Worm (Caenorhabditis elegans) whole organism, early embryonic: Measurements from ENCODE around the gene ugt-66.

Experiments
- B0310.2 ChIP-seq: sonication (generic microtip); optimal IDR thresholded peaks from 2 replicates; lab custom pipeline; 2016; ENCODE audit warnings: mild to moderate bottlenecking, missing genetic modification characterization, missing compliant biosample characterization
- F13C5.2 ChIP-seq: sonication (generic microtip); optimal IDR thresholded peaks from 2 replicates; lab custom pipeline; 2017; ENCODE audit warnings: mild to moderate bottlenecking, missing genetic modification characterization, inconsistent platforms, missing compliant biosample characterization
- aly-1 ChIP-seq: sonication (generic microtip); optimal IDR thresholded peaks from 2 replicates; lab custom pipeline; 2016; ENCODE audit warnings: missing genetic modification characterization, missing compliant biosample characterization
- ama-1 ChIP-seq: fragments of 150-350 bp; optimal IDR thresholded peaks from 2 replicates; lab custom pipeline; 2014
- ceh-13 ChIP-seq: fragments of 200-800 bp; sonication (Bioruptor generic); optimal IDR thresholded peaks from 2 replicates; lab custom pipeline; 2018; ENCODE audit warnings: mild to moderate bottlenecking, missing genetic modification characterization, missing compliant biosample characterization
- ceh-36 ChIP-seq: sonication (generic microtip); optimal IDR thresholded peaks from 2 replicates; lab custom pipeline; 2016; ENCODE audit warnings: missing genetic modification characterization, inconsistent platforms, missing compliant biosample characterization
- ets-7 ChIP-seq: sonication (generic microtip); optimal IDR thresholded peaks from 2 replicates; lab custom pipeline; 2016; ENCODE audit warnings: missing genotype, missing genetic modification characterization, missing compliant biosample characterization
- flt-1 ChIP-seq: fragments of 200-800 bp; sonication (Bioruptor generic); IDR thresholded peaks from 2 replicates; pipeline ENCODE4 v1.3.6; 2022; ENCODE audit warnings: missing genetic modification characterization, missing compliant biosample characterization
- hmbx-1 ChIP-seq: sonication (generic microtip); optimal IDR thresholded peaks from 2 replicates; lab custom pipeline; 2016; ENCODE audit warnings: mild to moderate bottlenecking, missing genetic modification characterization, missing compliant biosample characterization
- hmg-4 ChIP-seq: fragments of 200-800 bp; sonication (Bioruptor generic); optimal IDR thresholded peaks from 2 replicates; lab custom pipeline; 2018; ENCODE audit warnings: mild to moderate bottlenecking, missing genetic modification characterization, missing compliant biosample characterization
- hnd-1 ChIP-seq: sonication (generic microtip); optimal IDR thresholded peaks from 2 replicates; lab custom pipeline; 2016; ENCODE audit warnings: missing genetic modification characterization, missing compliant biosample characterization
- pes-1 ChIP-seq: fragments of 200-800 bp; sonication (Bioruptor generic); IDR thresholded peaks from 2 replicates; pipeline ENCODE4 v1.3.6; 2022; ENCODE audit warnings: missing genetic modification reagents, missing genetic modification characterization, missing compliant biosample characterization
- scrt-1 ChIP-seq: fragments of 200-800 bp; sonication (Bioruptor generic); IDR thresholded peaks from 2 replicates; pipeline ENCODE4 v1.3.6; 2022; ENCODE audit warnings: missing genetic modification characterization, missing compliant biosample characterization
- sea-1 ChIP-seq: fragments of 200-800 bp; sonication (Bioruptor generic); conservative IDR thresholded peaks from 2 replicates; pipeline ENCODE4 v1.3.6; 2022; ENCODE audit warnings: missing genetic modification characterization, missing compliant biosample characterization
- tbx-11 ChIP-seq: fragments of 200-800 bp; sonication (Bioruptor generic); IDR thresholded peaks from 2 replicates; pipeline ENCODE4 v1.3.6; 2022; ENCODE audit warnings: missing genetic modification characterization, missing compliant biosample characterization
- tbx-37 ChIP-seq: fragments of 200-800 bp; sonication (Bioruptor generic); conservative IDR thresholded peaks from 2 replicates; pipeline ENCODE4 v1.3.6; 2022; ENCODE audit warnings: missing genetic modification reagents, missing genetic modification characterization, missing compliant biosample characterization
- tra-4 ChIP-seq: sonication (generic microtip); optimal IDR thresholded peaks from 2 replicates; lab custom pipeline; 2017; ENCODE audit warnings: missing genetic modification characterization, missing compliant biosample characterization

ugt-66 gene

ce11 chrIII:6168497-6169227 is 25.7 kb downstream of the ugt-66 start, which contains the start of gene efk-1:
efk-1 (minus strand) TSS chrIII:6168547.
- TF ChIP-seq scrt-1 (GFP tag; lab: Robert Waterston, UW): no peak
- no peak for TF ChIP-seq sea-1 (GFP tag; lab: Robert Waterston, UW)
- TF ChIP-seq hmg-4 (GFP tag; lab: Kevin White, UChicago): no peak
- TF ChIP-seq tra-4: no peak

- TF ChIP-seq tra-4: no peak
These were observed 27.7 kb downstream of the ugt-66 start for ce11 chrIII:6166634-6167033.

- TF ChIP-seq hmg-4 (GFP tag; lab: Kevin White, UChicago) (no peak), scrt-1 (GFP tag; lab: Robert Waterston, UW) (no peak), F13C5.2 (tag; lab: Kevin White, UChicago) (no peak), ceh-36 (tag; lab: Kevin White, UChicago) (no peak), ets-7 (tag; lab: Kevin White, UChicago) (no peak), pes-1 (GFP tag; lab: Robert Waterston, UW) (no peak), ceh-13 (GFP tag; lab: Kevin White, UChicago) (no peak)
These were observed 29.1 kb downstream of the ugt-66 start for ce11 chrIII:6165240-6165639.

- TF ChIP-seq hmg-4 (GFP tag; lab: Kevin White, UChicago): no peak
- TF ChIP-seq sea-1 (GFP tag; lab: Robert Waterston, UW): no peak
- no peak for TF ChIP-seq tra-4
- no peak for TF ChIP-seq aly-1 (tag; lab: Kevin White, UChicago)
- TF ChIP-seq ets-7 (tag; lab: Kevin White, UChicago): no peak
- TF ChIP-seq tbx-11 (GFP tag; lab: Robert Waterston, UW): no peak
- TF ChIP-seq flt-1: no peak
- TF ChIP-seq tbx-37 (GFP tag; lab: Robert Waterston, UW): no peak
- TF ChIP-seq scrt-1 (GFP tag; lab: Robert Waterston, UW): no peak
- no peak for TF ChIP-seq pes-1 (GFP tag; lab: Robert Waterston, UW)
- TF ChIP-seq ama-1: no peak
- TF ChIP-seq ceh-13 (GFP tag; lab: Kevin White, UChicago): no peak
- TF ChIP-seq B0310.2: no peak
- TF ChIP-seq F13C5.2 (tag; lab: Kevin White, UChicago): no peak
- no peak for TF ChIP-seq hmbx-1 (tag; lab: Kevin White, UChicago)
- no peak for TF ChIP-seq ceh-36 (tag; lab: Kevin White, UChicago)
- TF ChIP-seq hnd-1 (tag; lab: Kevin White, UChicago): no peak
These were observed 30.0 kb downstream of the ugt-66 start, which contains the start of gene F42A10.9 for ce11 chrIII:6164253-6164971. F42A10.9 (plus strand) TSS chrIII:6164573.

- no peak for TF ChIP-seq hnd-1 (tag; lab: Kevin White, UChicago)
- no peak for TF ChIP-seq flt-1
- TF ChIP-seq pes-1 (GFP tag; lab: Robert Waterston, UW): no peak
- TF ChIP-seq sea-1 (GFP tag; lab: Robert Waterston, UW): no peak
These were observed 31.0 kb downstream of the ugt-66 start for ce11 chrIII:6163381-6163780.

- TF ChIP-seq flt-1: peak; percentile 93
- TF ChIP-seq ama-1: no peak
- no peak for TF ChIP-seq ets-7 (tag; lab: Kevin White, UChicago)
- peak; percentile 88 for TF ChIP-seq B0310.2
- peak; percentile 71 for TF ChIP-seq aly-1 (tag; lab: Kevin White, UChicago)
- peak; percentile 94 for TF ChIP-seq pes-1 (GFP tag; lab: Robert Waterston, UW)
- TF ChIP-seq ceh-13 (GFP tag; lab: Kevin White, UChicago): peak; percentile 83
- TF ChIP-seq sea-1 (GFP tag; lab: Robert Waterston, UW): peak; percentile 94
- peak; percentile 74 for TF ChIP-seq tra-4
- TF ChIP-seq ceh-36 (tag; lab: Kevin White, UChicago): peak; percentile 91
- TF ChIP-seq F13C5.2 (tag; lab: Kevin White, UChicago): peak; percentile 92
- peak; percentile 87 for TF ChIP-seq tbx-11 (GFP tag; lab: Robert Waterston, UW)
- peak; percentile 88 for TF ChIP-seq hmg-4 (GFP tag; lab: Kevin White, UChicago)
- peak; percentile 95 for TF ChIP-seq scrt-1 (GFP tag; lab: Robert Waterston, UW)
- TF ChIP-seq tbx-37 (GFP tag; lab: Robert Waterston, UW): peak; percentile 87
- peak; percentile 72 for TF ChIP-seq hmbx-1 (tag; lab: Kevin White, UChicago)
- peak; percentile 81 for TF ChIP-seq hnd-1 (tag; lab: Kevin White, UChicago)
These were observed 35.5 kb downstream of the ugt-66 start, which contains the start of gene nfm-1 for ce11 chrIII:6158642-6159475. nfm-1 (plus strand) TSS chrIII:6159453.

ce11 chrIII:6157708-6158321 is 36.6 kb downstream of the ugt-66 start, which contains the start of gene anmt-2:
anmt-2 (minus strand) TSS chrIII:6157758.
- TF ChIP-seq scrt-1 (GFP tag; lab: Robert Waterston, UW) (no peak), aly-1 (tag; lab: Kevin White, UChicago) (no peak), hmg-4 (GFP tag; lab: Kevin White, UChicago) (no peak), hmbx-1 (tag; lab: Kevin White, UChicago) (no peak), hnd-1 (tag; lab: Kevin White, UChicago) (no peak), tbx-37 (GFP tag; lab: Robert Waterston, UW) (no peak), B0310.2 (no peak), ceh-13 (GFP tag; lab: Kevin White, UChicago) (no peak), flt-1 (no peak), ceh-36 (tag; lab: Kevin White, UChicago) (no peak), tra-4 (no peak), tbx-11 (GFP tag; lab: Robert Waterston, UW) (no peak), sea-1 (GFP tag; lab: Robert Waterston, UW) (no peak), pes-1 (GFP tag; lab: Robert Waterston, UW) (no peak), ets-7 (tag; lab: Kevin White, UChicago) (no peak), ama-1 (no peak), F13C5.2 (tag; lab: Kevin White, UChicago) (no peak)
